Worm (Caenorhabditis elegans) whole organism, young adult: ENCODE measurements around the gene bud-13.

Experiments
- C17E4.6 ChIP-seq: fragments of 200-800 bp; sonication (Bioruptor generic); IDR thresholded peaks from 2 replicates; pipeline ENCODE4 v1.3.6; 2022; ENCODE audit warnings: missing genetic modification reagents, missing genetic modification characterization, missing compliant biosample characterization
- D2030.7 ChIP-seq: fragments of 200-800 bp; sonication (Bioruptor generic); IDR thresholded peaks from 2 replicates; pipeline ENCODE4 v1.3.6; 2022; ENCODE audit warnings: missing genetic modification reagents, missing genetic modification characterization, missing compliant biosample characterization
- F10E7.11 ChIP-seq: sonication (generic microtip); optimal IDR thresholded peaks from 2 replicates; lab custom pipeline; 2017; ENCODE audit warnings: mild to moderate bottlenecking, missing genetic modification characterization, moderate library complexity, missing compliant biosample characterization
- F23B12.7 ChIP-seq: sonication (generic microtip); optimal IDR thresholded peaks from 2 replicates; lab custom pipeline; 2017; ENCODE audit warnings: missing genetic modification characterization, mild to moderate bottlenecking, missing compliant biosample characterization, antibody characterized with exemption, moderate library complexity; ENCODE audit not compliant: insufficient read depth
- F49E8.2 ChIP-seq: sonication (generic microtip); optimal IDR thresholded peaks from 3 replicates; lab custom pipeline; 2017; ENCODE audit warnings: missing genetic modification characterization, mild to moderate bottlenecking, missing compliant biosample characterization, antibody characterized with exemption, moderate library complexity; ENCODE audit not compliant: insufficient read depth
- F55B11.4 ChIP-seq: sonication (generic microtip); optimal IDR thresholded peaks from 2 replicates; lab custom pipeline; 2016; ENCODE audit warnings: missing compliant biosample characterization, missing genetic modification characterization, borderline replicate concordance; ENCODE audit not compliant: insufficient read depth
- K11D2.4 ChIP-seq: fragments of 200-800 bp; sonication (Bioruptor generic); IDR thresholded peaks from 2 replicates; pipeline ENCODE4 v1.3.6; 2022; ENCODE audit warnings: missing genetic modification reagents, missing genetic modification characterization, missing compliant biosample characterization
- T07F8.4 ChIP-seq: sonication (generic microtip); optimal IDR thresholded peaks from 2 replicates; lab custom pipeline; 2016; ENCODE audit warnings: mild to moderate bottlenecking, missing genetic modification characterization, moderate library complexity, missing compliant biosample characterization
- Y53G8AR.9 ChIP-seq: fragments of 200-800 bp; sonication (Bioruptor generic); conservative IDR thresholded peaks from 2 replicates; pipeline ENCODE4 v1.3.6; 2022; ENCODE audit warnings: missing genetic modification reagents, missing genetic modification characterization, missing compliant biosample characterization
- Y67H2A.10 ChIP-seq: fragments of 200-800 bp; sonication (Bioruptor generic); conservative IDR thresholded peaks from 2 replicates; pipeline ENCODE4 v1.3.6; 2022; ENCODE audit warnings: missing genetic modification reagents, missing genetic modification characterization, missing compliant biosample characterization
- Y79H2A.3 ChIP-seq: fragments of 200-800 bp; sonication (Bioruptor generic); conservative IDR thresholded peaks from 2 replicates; pipeline ENCODE4 v1.3.6; 2022; ENCODE audit warnings: missing genetic modification reagents, missing genetic modification characterization, missing compliant biosample characterization
- Y95B8A.8 ChIP-seq: fragments of 200-800 bp; sonication (Bioruptor generic); IDR thresholded peaks from 2 replicates; pipeline ENCODE4 v1.3.6; 2022; ENCODE audit warnings: missing genetic modification reagents, missing genetic modification characterization, missing compliant biosample characterization
- akir-1 ChIP-seq: fragments of 200-800 bp; sonication (Bioruptor generic); optimal IDR thresholded peaks from 2 replicates; lab custom pipeline; 2018; ENCODE audit warnings: mild to moderate bottlenecking, missing genetic modification characterization, moderate library complexity, missing compliant biosample characterization
- attf-6 ChIP-seq: fragments of 200-800 bp; sonication (Bioruptor generic); IDR thresholded peaks from 2 replicates; pipeline ENCODE4 v1.3.6; 2022; ENCODE audit warnings: missing genetic modification reagents, missing genetic modification characterization, missing compliant biosample characterization
- bed-2 ChIP-seq: fragments of 200-800 bp; sonication (Bioruptor generic); IDR thresholded peaks from 2 replicates; pipeline ENCODE4 v1.3.6; 2022; ENCODE audit warnings: missing genetic modification reagents, missing genetic modification characterization, missing compliant biosample characterization
- cebp-1 ChIP-seq, 2 experiments: fragments of 200-800 bp in 1 of 2; sonication (Bioruptor generic) in 1 of 2; sonication (generic microtip) in 1 of 2; IDR thresholded peaks in 1 of 2; optimal IDR thresholded peaks in 1 of 2; 2 replicates each; pipeline versions ENCODE4 v1.3.6 to Lab custom; 2017 to 2022; ENCODE audit warnings: missing compliant biosample characterization in 2 of 2, missing genetic modification characterization in 2 of 2, mild to moderate bottlenecking in 1 of 2, missing genetic modification reagents in 1 of 2, moderate library complexity in 1 of 2
- ceh-100 ChIP-seq: fragments of 200-800 bp; sonication (Bioruptor generic); IDR thresholded peaks from 2 replicates; pipeline ENCODE4 v1.3.6; 2022; ENCODE audit warnings: missing genetic modification reagents, missing genetic modification characterization, missing compliant biosample characterization
- ceh-91 ChIP-seq: fragments of 200-800 bp; sonication (Bioruptor generic); IDR thresholded peaks from 2 replicates; pipeline ENCODE4 v1.3.6; 2022; ENCODE audit warnings: missing genetic modification reagents, missing genetic modification characterization, missing compliant biosample characterization
- chd-7 ChIP-seq: sonication (generic microtip); optimal IDR thresholded peaks from 2 replicates; lab custom pipeline; 2016; ENCODE audit warnings: mild to moderate bottlenecking, missing genetic modification characterization, moderate library complexity, missing compliant biosample characterization
- die-1 ChIP-seq: sonication (generic microtip); optimal IDR thresholded peaks from 2 replicates; lab custom pipeline; 2016; ENCODE audit warnings: missing genotype, mild to moderate bottlenecking, missing genetic modification characterization, missing compliant biosample characterization
- efl-1 ChIP-seq: fragments of 150-350 bp; optimal IDR thresholded peaks from 2 replicates; lab custom pipeline; 2014; ENCODE audit warnings: missing biosample characterization, missing genetic modification reagents, missing genetic modification characterization
- ekl-4 ChIP-seq: fragments of 200-800 bp; sonication (Bioruptor generic); IDR thresholded peaks from 2 replicates; pipeline ENCODE4 v1.3.6; 2022; ENCODE audit warnings: missing genetic modification reagents, missing genetic modification characterization, missing compliant biosample characterization
- him-1 ChIP-seq: sonication (generic microtip); optimal IDR thresholded peaks from 2 replicates; lab custom pipeline; 2016; ENCODE audit warnings: missing genotype, missing genetic modification reagents, missing genetic modification characterization, missing compliant biosample characterization
- hmg-20 ChIP-seq: fragments of 200-800 bp; sonication (Bioruptor generic); IDR thresholded peaks from 2 replicates; pipeline ENCODE4 v1.3.6; 2022; ENCODE audit warnings: missing genetic modification reagents, missing genetic modification characterization, missing compliant biosample characterization
- hsf-1 ChIP-seq: fragments of 200-800 bp; sonication (Bioruptor generic); IDR thresholded peaks from 2 replicates; pipeline ENCODE4 v1.3.6; 2022; ENCODE audit warnings: missing genetic modification reagents, missing genetic modification characterization, missing compliant biosample characterization
- lag-1 ChIP-seq: fragments of 200-800 bp; sonication (Bioruptor generic); IDR thresholded peaks from 2 replicates; pipeline ENCODE4 v1.3.6; 2022; ENCODE audit warnings: missing genetic modification reagents, missing genetic modification characterization, missing compliant biosample characterization
- let-607 ChIP-seq, 2 experiments: fragments of 200-800 bp in 1 of 2; sonication (Bioruptor generic) in 1 of 2; sonication (generic microtip) in 1 of 2; optimal IDR thresholded peaks; 2 replicates each; lab custom pipeline; 2016 to 2018; ENCODE audit warnings: mild to moderate bottlenecking in 2 of 2, missing compliant biosample characterization in 2 of 2, missing genetic modification characterization in 2 of 2, moderate library complexity in 2 of 2, missing genotype in 1 of 2
- lin-26 ChIP-seq: fragments of 200-800 bp; sonication (Bioruptor generic); IDR thresholded peaks from 2 replicates; pipeline ENCODE4 v1.3.6; 2022; ENCODE audit warnings: missing genetic modification reagents, missing genetic modification characterization, missing compliant biosample characterization
- lin-35 ChIP-seq, 3 experiments: fragments of 150-350 bp in 2 of 3; sonication (generic microtip) in 1 of 3; optimal IDR thresholded peaks; 2 replicates each; lab custom pipeline; 2014 to 2018; ENCODE audit warnings: missing biosample characterization in 3 of 3, missing genetic modification characterization in 3 of 3, missing genetic modification reagents in 3 of 3
- madf-6 ChIP-seq: fragments of 200-800 bp; sonication (Bioruptor generic); IDR thresholded peaks from 2 replicates; pipeline ENCODE4 v1.3.6; 2022; ENCODE audit warnings: missing genetic modification reagents, missing genetic modification characterization, missing compliant biosample characterization
- mel-28 ChIP-seq: sonication (generic microtip); optimal IDR thresholded peaks from 2 replicates; lab custom pipeline; 2016; ENCODE audit warnings: borderline replicate concordance, mild to moderate bottlenecking, missing genetic modification characterization, missing compliant biosample characterization
- mxl-1 ChIP-seq: sonication (generic microtip); optimal IDR thresholded peaks from 2 replicates; lab custom pipeline; 2016; ENCODE audit warnings: missing genetic modification characterization, missing compliant biosample characterization
- nfya-1 ChIP-seq: sonication (generic microtip); optimal IDR thresholded peaks from 2 replicates; lab custom pipeline; 2017; ENCODE audit warnings: antibody characterized with exemption, missing compliant biosample characterization, missing genetic modification characterization, borderline replicate concordance; ENCODE audit not compliant: insufficient read depth
- nhr-80 ChIP-seq: sonication (generic microtip); optimal IDR thresholded peaks from 2 replicates; lab custom pipeline; 2016; ENCODE audit warnings: missing genetic modification characterization, missing compliant biosample characterization
- repo-1 ChIP-seq: sonication (generic microtip); optimal IDR thresholded peaks from 2 replicates; lab custom pipeline; 2017; ENCODE audit warnings: mild to moderate bottlenecking, missing genetic modification characterization, missing compliant biosample characterization
- snpc-1.3 ChIP-seq: sonication (generic microtip); optimal IDR thresholded peaks from 2 replicates; lab custom pipeline; 2017; ENCODE audit warnings: missing genetic modification characterization, mild to moderate bottlenecking, missing compliant biosample characterization, antibody characterized with exemption, moderate library complexity, missing genotype, missing genetic modification reagents; ENCODE audit not compliant: insufficient read depth
- snpc-4 ChIP-seq, 5 experiments: fragments of 150-350 bp in 1 of 5; sonication (generic microtip) in 4 of 5; optimal IDR thresholded peaks; 2 replicates each; lab custom pipeline; 2014 to 2018; ENCODE audit warnings: missing genetic modification characterization in 5 of 5, missing biosample characterization in 3 of 5, antibody characterized with exemption in 2 of 5, mild to moderate bottlenecking in 2 of 5, missing compliant biosample characterization in 2 of 5, missing genotype in 2 of 5, moderate library complexity in 2 of 5, missing genetic modification reagents in 1 of 5
- tbp1 ChIP-seq: fragments of 200-800 bp; sonication (Bioruptor generic); optimal IDR thresholded peaks from 2 replicates; lab custom pipeline; 2018; ENCODE audit warnings: mild to moderate bottlenecking, missing genetic modification characterization, missing compliant biosample characterization
- tlf-1 ChIP-seq: fragments of 200-800 bp; sonication (Bioruptor generic); optimal IDR thresholded peaks from 2 replicates; lab custom pipeline; 2018; ENCODE audit warnings: mild to moderate bottlenecking, missing genetic modification characterization, missing compliant biosample characterization
- unc-130 ChIP-seq: sonication (generic microtip); optimal IDR thresholded peaks from 2 replicates; lab custom pipeline; 2016; ENCODE audit warnings: missing genetic modification reagents, missing genetic modification characterization, missing compliant biosample characterization
- unc-62 ChIP-seq: fragments of 150-350 bp; optimal IDR thresholded peaks from 2 replicates; lab custom pipeline; 2014; ENCODE audit warnings: missing biosample characterization, missing genetic modification reagents, missing genetic modification characterization
- zfh-2 ChIP-seq: fragments of 200-800 bp; sonication (Bioruptor generic); conservative IDR thresholded peaks from 2 replicates; pipeline ENCODE4 v1.3.6; 2022; ENCODE audit warnings: missing genetic modification reagents, missing genetic modification characterization, missing compliant biosample characterization
- ztf-18 ChIP-seq: sonication (generic microtip); optimal IDR thresholded peaks from 2 replicates; lab custom pipeline; 2016; ENCODE audit warnings: missing genotype, mild to moderate bottlenecking, missing genetic modification characterization, missing compliant biosample characterization
- ztf-28 ChIP-seq: fragments of 200-800 bp; sonication (Bioruptor generic); IDR thresholded peaks from 2 replicates; pipeline ENCODE4 v1.3.6; 2022; ENCODE audit warnings: missing genetic modification reagents, missing genetic modification characterization, missing compliant biosample characterization
- ztf-3 ChIP-seq: fragments of 200-800 bp; sonication (Bioruptor generic); optimal IDR thresholded peaks from 2 replicates; lab custom pipeline; 2018; ENCODE audit warnings: mild to moderate bottlenecking, missing genetic modification characterization, missing compliant biosample characterization

The bud-13 gene

ce11 chrIII:8985965-8986364 lies 18.4 kb upstream of the bud-13 start:
- peak; percentile 68 for TF ChIP-seq nhr-80
- no peak for TF ChIP-seq lag-1 (GFP tag; lab: Robert Waterston, UW)
- TF ChIP-seq cebp-1 (GFP tag; IDR thresholded peaks at IDR 0.05; lab: Robert Waterston, UW) = no peak
- TF ChIP-seq cebp-1 (tag; optimal IDR thresholded peaks at IDR 0.05; lab: Kevin White, UChicago) = peak; percentile 62

DNA sequence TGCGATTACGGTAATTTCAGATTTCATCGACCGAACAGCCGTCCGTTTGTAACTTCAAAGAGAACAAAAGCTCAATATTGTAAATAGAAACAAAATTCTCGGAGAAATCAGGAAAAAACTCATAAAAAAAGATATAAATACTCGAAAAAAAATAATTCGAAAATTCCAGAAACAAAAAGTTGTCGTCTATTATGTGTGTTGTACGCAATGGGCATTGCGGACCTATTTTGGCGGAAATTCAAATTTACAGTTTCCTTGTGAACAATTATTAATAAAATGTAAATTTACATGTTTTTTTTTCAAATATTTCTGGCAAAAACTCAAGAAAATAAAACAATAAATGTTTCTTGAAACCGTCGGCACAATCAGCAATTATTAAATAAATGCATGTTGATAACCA lies 17.9 kb upstream of the bud-13 start:
- no peak for TF ChIP-seq ceh-100
- no peak for TF ChIP-seq Y67H2A.10
- TF ChIP-seq efl-1 (GFP tag; lab: Kevin White, UChicago) = peak; percentile 58
- TF ChIP-seq F23B12.7 (tag; lab: Kevin White, UChicago) = peak; percentile 0
- TF ChIP-seq akir-1 = no peak
- TF ChIP-seq die-1 (tag; lab: Kevin White, UChicago) = no peak
- TF ChIP-seq unc-130 (GFP tag; lab: Kevin White, UChicago) = no peak
- no peak for TF ChIP-seq ceh-91
- TF ChIP-seq snpc-1.3 (tag; lab: Kevin White, UChicago) = no peak
- TF ChIP-seq tbp1 (GFP tag; lab: Kevin White, UChicago) = no peak
- TF ChIP-seq repo-1 (tag; lab: Kevin White, UChicago) = no peak
- TF ChIP-seq C17E4.6 (GFP tag; lab: Robert Waterston, UW) = no peak
- TF ChIP-seq ztf-18 = no peak
- TF ChIP-seq Y79H2A.3 (GFP tag; lab: Robert Waterston, UW) = no peak
- no peak for TF ChIP-seq unc-62 (GFP tag; lab: Kevin White, UChicago)
- TF ChIP-seq F49E8.2 (tag; lab: Kevin White, UChicago) = no peak
- TF ChIP-seq F10E7.11 (tag; lab: Kevin White, UChicago) = no peak
- TF ChIP-seq Y53G8AR.9 (GFP tag; lab: Robert Waterston, UW) = no peak
- TF ChIP-seq ztf-3 (GFP tag; lab: Kevin White, UChicago) = no peak
- peak; percentile 92 for TF ChIP-seq hsf-1
- no peak for TF ChIP-seq F55B11.4 (tag; lab: Kevin White, UChicago)
- TF ChIP-seq him-1 = no peak
- TF ChIP-seq chd-7 (tag; lab: Kevin White, UChicago) = no peak
- TF ChIP-seq lin-26 (GFP tag; lab: Robert Waterston, UW) = no peak
- TF ChIP-seq mxl-1 (tag; lab: Kevin White, UChicago) = no peak
- TF ChIP-seq snpc-4 (GFP tag; optimal IDR thresholded peaks at IDR 0.05; lab: Kevin White, UChicago) = no peak
- TF ChIP-seq snpc-4 (tag; optimal IDR thresholded peaks at IDR 0.05; lab: Kevin White, UChicago) = no peak
- no peak for TF ChIP-seq let-607 (tag; optimal IDR thresholded peaks at IDR 0.05; lab: Kevin White, UChicago)
- TF ChIP-seq nfya-1 (tag; lab: Kevin White, UChicago) = no peak
- TF ChIP-seq K11D2.4 = no peak
- no peak for TF ChIP-seq mel-28
- no peak for TF ChIP-seq bed-2 (GFP tag; lab: Robert Waterston, UW)
- TF ChIP-seq attf-6 = no peak
- no peak for TF ChIP-seq lin-35 (GFP tag; optimal IDR thresholded peaks at IDR 0.05; lab: Kevin White, UChicago)
- TF ChIP-seq zfh-2 (GFP tag; lab: Robert Waterston, UW) = no peak
- no peak for TF ChIP-seq ekl-4 (GFP tag; lab: Robert Waterston, UW)
- 0 out of 2 replicates have a peak, but pooled peaks have one; percentile 45 for TF ChIP-seq madf-6 (GFP tag; lab: Robert Waterston, UW)
- TF ChIP-seq ztf-28 (GFP tag; lab: Robert Waterston, UW) = no peak
- no peak for TF ChIP-seq Y95B8A.8 (GFP tag; lab: Robert Waterston, UW)
- TF ChIP-seq hmg-20 (GFP tag; lab: Robert Waterston, UW) = no peak
- peak; percentile 36; the same call in 1 of the 2 replicates for TF ChIP-seq D2030.7 (GFP tag; lab: Robert Waterston, UW)
- TF ChIP-seq tlf-1 = no peak
- TF ChIP-seq T07F8.4 (tag; lab: Kevin White, UChicago) = no peak
